Fruit fly (Drosophila melanogaster) whole organism, embryonic: ENCODE data around the gene Cdc23.

Source experiments
- B-H1 ChIP-seq: fragments of 200-800 bp; sonication (Bioruptor generic); IDR thresholded peaks from 3 replicates; pipeline ENCODE4 v1.3.6; 2022; ENCODE audit warnings: missing biosample characterization, missing genetic modification characterization
- Bteb2 ChIP-seq: fragments of 200-800 bp; sonication (Bioruptor generic); optimal IDR thresholded peaks from 2 replicates; lab custom pipeline; 2016; ENCODE audit warnings: missing biosample characterization, missing genetic modification characterization
- CG11247 ChIP-seq: fragments of 200-800 bp; sonication (Bioruptor generic); IDR thresholded peaks from 2 replicates; pipeline ENCODE4 v1.3.6; 2022; ENCODE audit warnings: missing biosample characterization, missing genetic modification characterization
- CG12659 ChIP-seq: fragments of 200-800 bp; sonication (Bioruptor generic); optimal IDR thresholded peaks from 3 replicates; lab custom pipeline; 2017; ENCODE audit warnings: mild to moderate bottlenecking, missing biosample characterization, missing genetic modification reagents, missing genetic modification characterization
- CG12769 ChIP-seq: fragments of 200-800 bp; sonication (Bioruptor generic); optimal IDR thresholded peaks from 2 replicates; lab custom pipeline; 2019; ENCODE audit warnings: missing biosample characterization, mild to moderate bottlenecking, missing genetic modification characterization, moderate library complexity
- CG13287 ChIP-seq: fragments of 200-800 bp; sonication (Bioruptor generic); IDR thresholded peaks from 2 replicates; pipeline ENCODE4 v1.3.6; 2022; ENCODE audit warnings: missing biosample characterization, missing genetic modification characterization; ENCODE audit not compliant: partially characterized antibody
- CG18011 ChIP-seq: fragments of 200-800 bp; sonication (Bioruptor generic); optimal IDR thresholded peaks from 2 replicates; lab custom pipeline; 2017; ENCODE audit warnings: missing biosample characterization, missing genetic modification characterization, mild to moderate bottlenecking, moderate library complexity, missing genotype
- CG3163 ChIP-seq: fragments of 200-800 bp; sonication (Bioruptor generic); optimal IDR thresholded peaks from 3 replicates; lab custom pipeline; 2016; ENCODE audit warnings: missing biosample characterization, missing genetic modification characterization
- CG3726 ChIP-seq: fragments of 200-800 bp; sonication (Bioruptor generic); IDR thresholded peaks from 3 replicates; pipeline ENCODE4, ENCODE4 v1.3.6; 2022; ENCODE audit warnings: missing biosample characterization, missing genetic modification characterization
- CG3995 ChIP-seq: fragments of 200-800 bp; sonication (Bioruptor generic); optimal IDR thresholded peaks from 3 replicates; lab custom pipeline; 2016; ENCODE audit warnings: missing biosample characterization, missing genetic modification characterization
- CG6854 ChIP-seq: fragments of 200-800 bp; sonication (Bioruptor generic); optimal IDR thresholded peaks from 3 replicates; lab custom pipeline; 2017; ENCODE audit warnings: missing biosample characterization, mild to moderate bottlenecking, missing genetic modification characterization
- CG8478 ChIP-seq: fragments of >200 bp; optimal IDR thresholded peaks from 2 replicates; lab custom pipeline; 2018
- CG9609 ChIP-seq: fragments of 200-800 bp; sonication (Bioruptor generic); optimal IDR thresholded peaks from 3 replicates; lab custom pipeline; 2016; ENCODE audit warnings: missing biosample characterization, missing genetic modification characterization
- Dbx ChIP-seq: fragments of 200-800 bp; sonication (Bioruptor generic); IDR thresholded peaks from 3 replicates; pipeline ENCODE4 v1.3.6; 2022; ENCODE audit warnings: missing biosample characterization, missing genetic modification characterization
- Drgx ChIP-seq: fragments of 200-800 bp; sonication (Bioruptor generic); IDR thresholded peaks from 2 replicates; pipeline ENCODE4 v1.3.6; 2022; ENCODE audit warnings: missing biosample characterization, missing genetic modification characterization
- Ets65A ChIP-seq: fragments of 200-800 bp; sonication (Bioruptor generic); peaks from one replicate; lab custom pipeline; 2016; ENCODE audit warnings: missing biosample characterization, missing genetic modification characterization
- H15 ChIP-seq: fragments of 200-800 bp; sonication (Bioruptor generic); IDR thresholded peaks from 3 replicates; pipeline ENCODE4 v1.3.6; 2022; ENCODE audit warnings: missing biosample characterization, missing genetic modification characterization
- Hr39 ChIP-seq: fragments of >200 bp; optimal IDR thresholded peaks from 2 replicates; lab custom pipeline; 2017
- Hsf ChIP-seq: fragments of 200-800 bp; sonication (Bioruptor generic); optimal IDR thresholded peaks from 3 replicates; lab custom pipeline; 2016; ENCODE audit warnings: missing biosample characterization, missing genetic modification characterization
- Kr ChIP-seq: fragments of 200-800 bp; sonication (Bioruptor generic); optimal IDR thresholded peaks from 2 replicates; lab custom pipeline; 2017; ENCODE audit warnings: missing biosample characterization, mild to moderate bottlenecking, missing genetic modification characterization
- MTF-1 ChIP-seq: fragments of 200-800 bp; sonication (Bioruptor generic); optimal IDR thresholded peaks from 2 replicates; lab custom pipeline; 2018; ENCODE audit warnings: missing biosample characterization, mild to moderate bottlenecking, missing genetic modification characterization, borderline replicate concordance
- Med ChIP-seq: fragments of 200-800 bp; sonication (Bioruptor generic); peaks from one replicate; lab custom pipeline; 2016; ENCODE audit warnings: missing biosample characterization, missing genetic modification characterization, mild to moderate bottlenecking, inconsistent platforms, moderate library complexity
- NfI ChIP-seq: fragments of 200-800 bp; sonication (Bioruptor generic); optimal IDR thresholded peaks from 3 replicates; lab custom pipeline; 2018; ENCODE audit warnings: missing biosample characterization, mild to moderate bottlenecking, missing genetic modification characterization, moderate library complexity
- az2 ChIP-seq: fragments of 200-800 bp; sonication (Bioruptor generic); optimal IDR thresholded peaks from 3 replicates; lab custom pipeline; 2016; ENCODE audit warnings: missing biosample characterization, missing genetic modification characterization
- chinmo ChIP-seq: fragments of 200-800 bp; sonication (Bioruptor generic); IDR thresholded peaks from 4 replicates; pipeline ENCODE4 v1.3.6; 2022; ENCODE audit warnings: missing biosample characterization, missing genetic modification characterization; ENCODE audit not compliant: partially characterized antibody
- chm ChIP-seq: fragments of 200-800 bp; sonication (Bioruptor generic); IDR thresholded peaks from 2 replicates; pipeline ENCODE4 v1.3.6; 2022; ENCODE audit warnings: missing biosample characterization, missing genetic modification characterization
- chn ChIP-seq: fragments of 200-800 bp; sonication (Bioruptor generic); optimal IDR thresholded peaks from 2 replicates; lab custom pipeline; 2016; ENCODE audit warnings: missing biosample characterization, missing genetic modification characterization
- danr ChIP-seq: fragments of 200-800 bp; sonication (Bioruptor generic); IDR thresholded peaks from 2 replicates; pipeline ENCODE4 v1.3.6; 2022; ENCODE audit warnings: missing biosample characterization, missing genetic modification characterization
- dm ChIP-seq: fragments of 200-800 bp; sonication (Bioruptor generic); optimal IDR thresholded peaks from 3 replicates; lab custom pipeline; 2016; ENCODE audit warnings: missing biosample characterization, missing genetic modification characterization
- emc ChIP-seq: fragments of 200-800 bp; sonication (Bioruptor generic); optimal IDR thresholded peaks from 2 replicates; lab custom pipeline; 2016; ENCODE audit warnings: missing biosample characterization, missing genetic modification characterization
- fd102C ChIP-seq: fragments of 200-800 bp; sonication (Bioruptor generic); optimal IDR thresholded peaks from 2 replicates; lab custom pipeline; 2018; ENCODE audit warnings: missing biosample characterization, mild to moderate bottlenecking, missing genetic modification characterization, moderate library complexity
- fu2 ChIP-seq: fragments of 200-800 bp; sonication (Bioruptor generic); optimal IDR thresholded peaks from 2 replicates; lab custom pipeline; 2016; ENCODE audit warnings: missing biosample characterization, missing genetic modification characterization
- luna ChIP-seq: fragments of 200-800 bp; sonication (Bioruptor generic); optimal IDR thresholded peaks from 2 replicates; lab custom pipeline; 2016; ENCODE audit warnings: missing biosample characterization, missing genetic modification characterization
- nom ChIP-seq: fragments of 200-800 bp; sonication (Bioruptor generic); optimal IDR thresholded peaks from 2 replicates; lab custom pipeline; 2017; ENCODE audit warnings: missing biosample characterization, missing genetic modification characterization, mild to moderate bottlenecking, moderate library complexity, missing genetic modification reagents
- schlank ChIP-seq: fragments of 200-800 bp; sonication (Bioruptor generic); optimal IDR thresholded peaks from 2 replicates; lab custom pipeline; 2018; ENCODE audit warnings: missing biosample characterization, mild to moderate bottlenecking, missing genetic modification characterization
- sd ChIP-seq: fragments of 200-800 bp; sonication (Bioruptor generic); optimal IDR thresholded peaks from 3 replicates; lab custom pipeline; 2018; ENCODE audit warnings: missing biosample characterization, mild to moderate bottlenecking, missing genetic modification characterization, moderate library complexity
- sens ChIP-seq: fragments of 200-800 bp; sonication (Bioruptor generic); peaks from one replicate; lab custom pipeline; 2016; ENCODE audit warnings: missing biosample characterization, missing genetic modification characterization
- so ChIP-seq: fragments of 200-800 bp; sonication (Bioruptor generic); IDR thresholded peaks from 3 replicates; pipeline ENCODE4 v1.3.6; 2022; ENCODE audit warnings: missing biosample characterization, missing genetic modification characterization
- stwl ChIP-seq: fragments of 200-800 bp; sonication (Bioruptor generic); optimal IDR thresholded peaks from 3 replicates; lab custom pipeline; 2018; ENCODE audit warnings: missing biosample characterization, mild to moderate bottlenecking, missing genetic modification characterization, moderate library complexity
- tll ChIP-seq, 2 experiments: fragments of 200-800 bp in 1 of 2; fragments of >200 bp in 1 of 2; sonication (Bioruptor generic) in 1 of 2; optimal IDR thresholded peaks; 2 replicates each; lab custom pipeline; 2017 to 2019; ENCODE audit warnings: missing biosample characterization in 2 of 2, missing genetic modification characterization in 2 of 2, mild to moderate bottlenecking in 1 of 2, moderate library complexity in 1 of 2
- twi ChIP-seq: fragments of 200-800 bp; optimal IDR thresholded peaks from 2 replicates; lab custom pipeline; 2019; ENCODE audit warnings: missing biosample characterization, mild to moderate bottlenecking, missing genetic modification characterization, moderate library complexity
- unc-4 ChIP-seq: fragments of 200-800 bp; sonication (Bioruptor generic); IDR thresholded peaks from 2 replicates; pipeline ENCODE4 v1.3.6; 2022; ENCODE audit warnings: missing biosample characterization, missing genetic modification characterization; ENCODE audit not compliant: partially characterized antibody

Gene Cdc23

dm6 chr2L:20483603-20484002, 24.5 kb downstream of the Cdc23 start (continued):
- TF ChIP-seq H15 (GFP tag; lab: Robert Waterston, UW) (no peak), Bteb2 (no peak)

- TF ChIP-seq Ets65A (peak; percentile 84), dm (GFP tag; lab: Kevin White, UChicago) (peak; percentile 31), twi (peak; percentile 100), Hr39 (lab: Kevin White, UChicago) (no peak), tll (GFP tag; optimal IDR thresholded peaks at IDR 0.05; lab: Kevin White, UChicago) (peak in 1 of 2 experiments; percentile 42), Hsf (GFP tag; lab: Kevin White, UChicago) (no peak), Med (GFP tag; lab: Kevin White, UChicago) (peak; percentile 56), CG3995 (GFP tag; lab: Kevin White, UChicago) (no peak), B-H1 (no peak), fd102C (GFP tag; lab: Kevin White, UChicago) (no peak), chm (GFP tag; lab: Robert Waterston, UW) (peak; percentile 11; the same call in 1 of the 2 replicates)
These were observed 27.1 kb downstream of the Cdc23 start for dm6 chr2L:20486050-20486751.

DNA sequence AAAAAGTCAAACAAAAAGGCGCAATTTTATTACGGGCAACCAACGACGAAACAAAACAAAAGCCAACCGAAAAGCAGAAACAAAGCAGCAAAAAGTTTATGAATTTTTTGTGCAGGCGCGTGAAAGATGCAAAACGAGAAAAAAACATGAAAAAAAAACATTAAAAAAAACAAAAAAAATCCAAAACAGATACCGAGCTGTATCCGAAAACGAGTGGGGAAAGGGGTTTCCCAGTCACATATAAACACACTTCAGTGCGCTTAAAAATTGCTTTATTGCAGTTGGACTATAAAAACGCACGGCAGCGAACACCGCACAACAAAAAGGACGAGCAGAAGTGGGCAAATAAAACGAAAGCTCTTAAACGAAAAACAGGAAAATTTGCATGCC, 27.6 kb downstream of the Cdc23 start:
- TF ChIP-seq nom (GFP tag; lab: Kevin White, UChicago), result peak; percentile 36
- no peak for TF ChIP-seq CG12659
- TF ChIP-seq Kr (GFP tag; lab: Kevin White, UChicago), result no peak
- no peak for TF ChIP-seq MTF-1 (GFP tag; lab: Kevin White, UChicago)
- no peak for TF ChIP-seq luna (GFP tag; lab: Kevin White, UChicago)
- no peak for TF ChIP-seq CG11247 (GFP tag; lab: Robert Waterston, UW)
- TF ChIP-seq chn (GFP tag; lab: Kevin White, UChicago), result no peak
- TF ChIP-seq CG3163 (GFP tag; lab: Kevin White, UChicago), result no peak
- no peak for TF ChIP-seq unc-4
- TF ChIP-seq NfI (GFP tag; lab: Kevin White, UChicago), result no peak
- no peak for TF ChIP-seq CG18011 (GFP tag; lab: Kevin White, UChicago)
- TF ChIP-seq stwl (tag; lab: Kevin White, UChicago), result no peak
- no peak for TF ChIP-seq Dbx (GFP tag; lab: Robert Waterston, UW)
- TF ChIP-seq emc, result no peak
- no peak for TF ChIP-seq fu2 (GFP tag; lab: Kevin White, UChicago)
- no peak for TF ChIP-seq CG8478 (lab: Kevin White, UChicago)
- TF ChIP-seq Drgx, result no peak
- TF ChIP-seq Ets65A, result peak; percentile 64

DNA sequence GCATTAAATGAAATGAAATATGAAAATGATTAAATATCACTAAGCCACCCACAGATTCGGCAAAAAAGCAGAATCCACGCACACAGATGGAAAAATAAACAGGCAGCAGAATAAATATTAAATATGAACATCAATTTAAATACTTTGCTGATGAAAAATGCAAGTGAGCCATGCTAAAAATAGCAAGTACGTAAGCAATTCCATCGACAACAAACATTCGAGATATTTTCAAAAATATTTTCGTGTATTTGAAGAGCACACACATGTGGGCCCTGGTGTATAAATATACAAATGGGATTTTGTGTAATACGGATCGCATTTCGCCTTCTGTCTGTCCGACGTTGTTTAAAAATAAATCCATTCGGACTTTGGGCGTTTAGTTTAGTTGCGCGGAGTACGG, 28.6 kb downstream of the Cdc23 start:
- TF ChIP-seq CG9609 (GFP tag; lab: Kevin White, UChicago) (no peak), CG3726 (no peak), twi (peak; percentile 75), CG12769 (tag; lab: Kevin White, UChicago) (peak; percentile 18), sd (tag; lab: Kevin White, UChicago) (peak; percentile 66), so (peak; percentile 74; the same call in 1 of the 3 replicates), danr (GFP tag; lab: Robert Waterston, UW) (no peak), az2 (GFP tag; lab: Kevin White, UChicago) (no peak), CG13287 (GFP tag; lab: Robert Waterston, UW) (no peak), chinmo (0 out of 4 replicates have a peak, but pooled peaks have one; percentile 11), schlank (tag; lab: Kevin White, UChicago) (no peak), sens (GFP tag; lab: Kevin White, UChicago) (peak; percentile 65), CG6854 (GFP tag; lab: Kevin White, UChicago) (no peak)
